Fruit fly (Drosophila melanogaster) S2 (cell line): ENCODE data around the gene CG3638.

Experiments used
- CG8478 ChIP-seq: fragments of >200 bp; optimal IDR thresholded peaks from 2 replicates; lab custom pipeline; 2018
- CTCF ChIP-seq, 2 experiments: fragments of >200 bp; optimal IDR thresholded peaks; 2 replicates each; lab custom pipeline; 2018

CG3638 gene

dm6 chrX:1234817-1235617 lies 1.5 kb downstream of the CG3638 start:
- TF ChIP-seq CTCF (optimal IDR thresholded peaks at IDR 0.05; lab: Kevin White, UChicago), result no peak
- TF ChIP-seq CG8478 (lab: Kevin White, UChicago), result no peak

- no peak for TF ChIP-seq CTCF (optimal IDR thresholded peaks at IDR 0.05; lab: Kevin White, UChicago)
- no peak for TF ChIP-seq CG8478 (lab: Kevin White, UChicago)
Measured at dm6 chrX:1233989-1234388, 2.5 kb downstream of the CG3638 start.

DNA sequence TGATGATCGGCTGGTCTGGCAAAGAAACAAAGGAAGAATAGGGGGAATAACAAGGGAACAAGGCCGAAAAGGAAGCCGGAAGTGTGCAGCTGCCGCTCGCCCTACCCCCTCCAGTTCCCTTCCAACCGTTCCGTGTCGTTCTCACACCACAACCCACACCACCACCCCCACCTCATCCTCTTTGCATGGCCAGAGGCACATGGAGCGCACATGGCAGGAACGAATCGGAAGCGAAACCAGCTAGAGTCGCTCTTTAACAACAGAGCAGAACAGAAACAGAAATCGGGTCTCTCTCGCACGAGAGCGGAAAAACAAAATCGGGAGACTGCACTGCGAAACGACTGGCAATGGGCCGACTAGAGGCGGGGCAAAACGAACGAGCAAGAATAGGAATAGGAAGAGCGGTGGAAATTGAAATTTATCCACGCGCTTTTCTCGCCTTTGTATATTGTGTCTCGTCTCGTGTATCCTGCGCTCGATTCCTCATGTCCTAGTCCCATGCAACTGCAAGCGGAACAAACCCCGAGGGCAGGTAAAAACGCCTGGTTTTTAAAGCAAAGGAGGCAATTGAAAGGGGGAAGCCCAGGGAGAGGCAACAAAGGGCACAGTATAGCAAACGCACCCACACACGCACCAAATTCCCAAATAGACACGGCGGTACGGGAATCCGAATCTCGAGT lies 3.8 kb downstream of the CG3638 start:
- TF ChIP-seq CG8478 (lab: Kevin White, UChicago) (no peak), CTCF (optimal IDR thresholded peaks at IDR 0.05; lab: Kevin White, UChicago) (no peak)

DNA sequence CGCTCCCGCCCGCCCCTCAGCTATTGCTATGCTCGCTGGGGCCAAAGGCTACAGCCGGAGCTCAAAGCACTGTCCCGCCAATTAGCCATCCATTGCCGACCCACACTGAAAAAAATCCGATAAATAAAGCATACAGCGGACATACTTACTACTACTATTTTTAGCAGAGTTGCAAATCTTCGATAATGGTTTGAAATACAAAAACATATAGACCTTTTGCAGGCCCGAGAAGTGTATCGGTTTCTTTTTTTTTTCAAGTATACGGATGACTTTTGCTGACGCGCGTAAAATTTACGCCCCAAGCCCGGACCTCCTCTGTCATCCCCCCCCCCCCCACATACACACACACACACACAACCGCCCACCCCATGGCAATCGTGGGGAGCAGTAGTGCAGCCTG lies 4.8 kb downstream of the CG3638 start:
- no peak for TF ChIP-seq CTCF (optimal IDR thresholded peaks at IDR 0.05; lab: Kevin White, UChicago)
- TF ChIP-seq CG8478 (lab: Kevin White, UChicago), result no peak

DNA sequence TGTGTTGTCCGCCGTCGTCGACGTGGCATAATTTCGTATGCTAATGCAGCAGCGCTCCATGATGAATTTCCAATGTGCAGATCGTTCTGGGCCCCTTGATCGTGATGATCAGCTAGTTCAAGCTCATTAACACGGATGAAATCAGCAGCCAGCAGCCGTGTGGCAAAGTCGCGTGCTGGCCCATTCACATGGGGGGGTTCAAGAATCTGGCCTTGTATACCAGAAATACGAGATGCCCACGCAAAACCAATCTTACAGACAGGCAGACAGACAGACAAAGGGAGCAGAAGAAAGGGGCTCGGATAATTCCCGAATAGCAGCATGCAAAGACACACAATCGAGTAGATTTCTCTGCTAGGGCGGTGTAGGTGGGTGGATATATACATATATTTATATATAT lies 6.9 kb downstream of the CG3638 start:
- TF ChIP-seq CG8478 (lab: Kevin White, UChicago), result no peak
- TF ChIP-seq CTCF (optimal IDR thresholded peaks at IDR 0.05; lab: Kevin White, UChicago), result no peak

- TF ChIP-seq CG8478 (lab: Kevin White, UChicago) (no peak), CTCF (optimal IDR thresholded peaks at IDR 0.05; lab: Kevin White, UChicago) (no peak)
Measured at dm6 chrX:1229098-1229497, 7.4 kb downstream of the CG3638 start.

DNA sequence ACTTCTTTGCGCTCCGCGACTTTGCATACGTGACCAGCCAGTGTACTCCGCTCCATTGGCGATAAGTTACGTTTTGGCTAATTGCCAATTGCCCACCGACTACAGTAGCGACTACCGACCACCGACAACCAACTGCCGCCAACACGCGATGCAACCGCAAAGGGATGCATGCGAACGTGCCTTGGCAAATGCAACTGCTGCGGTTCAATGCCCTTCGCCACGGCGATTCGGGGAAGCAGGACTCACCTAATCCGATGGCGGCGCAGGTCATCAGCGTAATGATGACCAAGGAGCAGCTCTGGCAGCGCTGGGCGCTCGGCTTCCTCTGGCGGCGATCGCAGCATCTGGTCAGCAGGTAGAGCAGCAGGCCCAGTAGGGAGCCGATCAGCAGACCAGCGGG lies 10.6 kb downstream of the CG3638 start:
- no peak for TF ChIP-seq CTCF (optimal IDR thresholded peaks at IDR 0.05; lab: Kevin White, UChicago)
- no peak for TF ChIP-seq CG8478 (lab: Kevin White, UChicago)

dm6 chrX:1216681-1217080 lies 19.8 kb downstream of the CG3638 start:
- TF ChIP-seq CTCF (optimal IDR thresholded peaks at IDR 0.05; lab: Kevin White, UChicago), result no peak
- no peak for TF ChIP-seq CG8478 (lab: Kevin White, UChicago)

dm6 chrX:1215000-1215399 lies 21.5 kb downstream of the CG3638 start, which contains the start of gene CG11398:
CG11398 (minus strand) TSS chrX:1215156.
- peak; percentile 28 to 32 for TF ChIP-seq CTCF (optimal IDR thresholded peaks at IDR 0.05; lab: Kevin White, UChicago)
- no peak for TF ChIP-seq CG8478 (lab: Kevin White, UChicago)

- TF ChIP-seq CTCF (optimal IDR thresholded peaks at IDR 0.05; lab: Kevin White, UChicago) (no peak), CG8478 (lab: Kevin White, UChicago) (no peak)
Measured at dm6 chrX:1209251-1210020, 27.0 kb downstream of the CG3638 start, which contains the start of gene CG11382. CG11382 (plus strand) TSS chrX:1209970.

dm6 chrX:1206437-1206836 lies 30.0 kb downstream of the CG3638 start, which contains the start of gene CG14624:
CG14624 (plus strand) TSS chrX:1206737.
- no peak for TF ChIP-seq CTCF (optimal IDR thresholded peaks at IDR 0.05; lab: Kevin White, UChicago)
- no peak for TF ChIP-seq CG8478 (lab: Kevin White, UChicago)

- no peak for TF ChIP-seq CTCF (optimal IDR thresholded peaks at IDR 0.05; lab: Kevin White, UChicago)
- TF ChIP-seq CG8478 (lab: Kevin White, UChicago), result no peak
Measured at dm6 chrX:1203477-1203876, 33.0 kb downstream of the CG3638 start, which contains the start of gene CG11381. CG11381 (plus strand) TSS chrX:1203777.

DNA sequence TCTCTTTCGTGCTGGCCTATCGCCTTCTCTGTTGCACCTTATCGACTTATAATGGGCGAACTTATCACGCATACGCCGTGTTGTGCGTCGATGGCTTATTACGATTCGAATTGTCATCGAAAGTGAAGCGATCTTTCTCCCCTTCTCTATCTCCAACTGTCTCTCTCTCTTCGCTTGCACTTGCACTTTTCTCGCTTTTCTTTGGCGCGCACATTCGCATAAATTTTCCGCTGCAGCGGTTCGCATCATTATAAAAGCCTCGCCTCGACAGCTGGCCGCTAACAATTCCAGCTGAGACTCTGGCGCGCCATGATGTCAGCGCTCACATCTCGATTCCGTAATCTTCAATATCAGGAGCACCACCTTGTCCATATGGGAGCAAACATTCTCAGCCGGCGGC lies 37.2 kb downstream of the CG3638 start, which contains the start of gene CG14625:
Gene CG14625 (plus strand): TSS at position 301 of the 400 bp plus-strand sequence.
- no peak for TF ChIP-seq CG8478 (lab: Kevin White, UChicago)
- TF ChIP-seq CTCF (optimal IDR thresholded peaks at IDR 0.05; lab: Kevin White, UChicago), result no peak

dm6 chrX:1197862-1198261 lies 38.6 kb downstream of the CG3638 start:
- TF ChIP-seq CG8478 (lab: Kevin White, UChicago) (no peak), CTCF (optimal IDR thresholded peaks at IDR 0.05; lab: Kevin White, UChicago) (no peak)
